Worm (Caenorhabditis elegans) whole organism, L4/young adult: ENCODE data around the gene srw-33.

Experiments used
- W03F9.2 ChIP-seq: fragments of 150-350 bp; optimal IDR thresholded peaks from 2 replicates; lab custom pipeline; 2014; ENCODE audit warnings: missing biosample characterization, missing genetic modification characterization
- dao-5 ChIP-seq: sonication (generic microtip); optimal IDR thresholded peaks from 2 replicates; lab custom pipeline; 2016; ENCODE audit warnings: missing genotype, missing genetic modification characterization, moderate library complexity, missing compliant biosample characterization
- him-1 ChIP-seq: sonication (generic microtip); optimal IDR thresholded peaks from 2 replicates; lab custom pipeline; 2016; ENCODE audit warnings: missing genotype, missing genetic modification reagents, missing genetic modification characterization, missing compliant biosample characterization

DNA sequence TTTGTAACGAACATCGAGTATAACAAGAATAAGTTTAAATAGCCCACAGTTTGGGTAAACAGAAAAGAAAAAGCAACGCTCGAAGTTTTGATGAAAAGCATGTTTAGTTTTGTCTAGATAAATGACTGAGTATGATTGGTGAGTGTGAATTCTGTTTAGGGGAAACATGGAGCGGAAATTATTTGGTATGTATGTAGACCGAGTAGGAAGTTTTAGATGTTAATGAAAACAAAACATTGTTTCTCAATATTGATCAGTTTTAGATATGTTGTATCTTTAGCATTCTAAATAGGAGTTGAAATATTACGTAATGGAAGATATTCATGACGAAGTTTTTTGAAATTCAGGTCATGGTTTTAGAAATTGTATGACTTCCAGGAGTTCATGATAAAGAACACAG, 38.7 kb downstream of the srw-33 start, which contains the start of gene srbc-63:
- no peak for TF ChIP-seq W03F9.2 (tag; lab: Kevin White, UChicago)
- TF ChIP-seq him-1 (tag; lab: Kevin White, UChicago) = no peak
- no peak for TF ChIP-seq dao-5 (tag; lab: Kevin White, UChicago)
